Worm (Caenorhabditis elegans) whole organism, mixed stage, embryonic: Measurements from ENCODE around the gene hum-10.

Experiments used
- M03D4.4 ChIP-seq: sonication (generic microtip); optimal IDR thresholded peaks from 2 replicates; lab custom pipeline; 2017; ENCODE audit warnings: mild to moderate bottlenecking, missing genetic modification characterization, missing compliant biosample characterization
- elt-3 ChIP-seq: fragments of 150-350 bp; optimal IDR thresholded peaks from 2 replicates; lab custom pipeline; 2014; ENCODE audit warnings: missing biosample characterization, missing genetic modification characterization
- lsy-2 ChIP-seq: fragments of 150-350 bp; optimal IDR thresholded peaks from 2 replicates; lab custom pipeline; 2014; ENCODE audit warnings: missing biosample characterization, missing genetic modification characterization
- nhr-12 ChIP-seq: fragments of 150-350 bp; optimal IDR thresholded peaks from 2 replicates; lab custom pipeline; 2014; ENCODE audit warnings: missing biosample characterization, missing genetic modification characterization
- nhr-28 ChIP-seq: fragments of 150-350 bp; optimal IDR thresholded peaks from 2 replicates; lab custom pipeline; 2014; ENCODE audit warnings: missing biosample characterization, missing genetic modification characterization
- unc-39 ChIP-seq: fragments of 150-350 bp; optimal IDR thresholded peaks from 2 replicates; lab custom pipeline; 2014; ENCODE audit warnings: missing biosample characterization, missing genetic modification characterization

DNA sequence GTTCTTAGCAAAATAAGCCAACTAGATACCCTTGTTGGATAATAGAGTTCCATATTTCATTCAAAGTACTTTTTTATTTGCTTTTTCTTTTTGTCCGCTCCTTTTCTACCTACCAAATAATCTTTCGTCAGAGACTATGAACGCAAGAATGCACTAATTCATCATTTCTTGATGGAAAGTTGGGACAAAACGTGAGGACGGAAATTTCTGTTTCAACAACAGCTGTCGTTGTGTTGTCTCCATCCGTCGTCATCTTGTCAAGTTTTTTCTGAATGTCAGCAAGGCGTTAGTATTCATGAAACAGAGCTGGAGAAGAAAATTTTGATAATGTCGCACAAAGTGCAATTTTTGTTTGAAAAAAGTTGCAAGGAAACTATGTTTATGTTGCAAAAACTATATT lies 2.7 kb upstream of the hum-10 start:
- TF ChIP-seq nhr-28 (tag; lab: Kevin White, UChicago) (no peak), M03D4.4 (tag; lab: Kevin White, UChicago) (no peak), lsy-2 (no peak), unc-39 (tag; lab: Kevin White, UChicago) (no peak), nhr-12 (tag; lab: Kevin White, UChicago) (no peak), elt-3 (tag; lab: Kevin White, UChicago) (no peak)
